Fruit fly (Drosophila melanogaster) whole organism, embryonic: ENCODE results near the gene Ire1.

Experiments used
- CG1024 ChIP-seq: fragments of 200-800 bp; sonication (Bioruptor generic); IDR thresholded peaks from 2 replicates; pipeline ENCODE4 v1.3.6; 2022; ENCODE audit warnings: missing biosample characterization, missing genetic modification characterization
- CG10366 ChIP-seq: fragments of 200-800 bp; sonication (Bioruptor generic); IDR thresholded peaks from 2 replicates; pipeline ENCODE4 v1.3.6; 2022; ENCODE audit warnings: missing biosample characterization, missing genetic modification characterization
- CG10959 ChIP-seq: fragments of 200-800 bp; sonication (Bioruptor generic); IDR thresholded peaks from 2 replicates; pipeline ENCODE4 v1.3.6; 2022; ENCODE audit warnings: missing biosample characterization, missing genetic modification characterization
- CG11504 ChIP-seq: fragments of 200-800 bp; sonication (Bioruptor generic); optimal IDR thresholded peaks from 3 replicates; lab custom pipeline; 2019; ENCODE audit warnings: missing biosample characterization, mild to moderate bottlenecking, missing genetic modification characterization, moderate library complexity
- CG13775 ChIP-seq: fragments of 200-800 bp; sonication (Bioruptor generic); optimal IDR thresholded peaks from 3 replicates; lab custom pipeline; 2017; ENCODE audit warnings: missing biosample characterization, mild to moderate bottlenecking, missing genetic modification characterization
- CG15011 ChIP-seq: fragments of 200-800 bp; sonication (Bioruptor generic); optimal IDR thresholded peaks from 3 replicates; lab custom pipeline; 2018; ENCODE audit warnings: missing biosample characterization, mild to moderate bottlenecking, missing genetic modification characterization
- CG1602 ChIP-seq: fragments of 200-800 bp; sonication (Bioruptor generic); optimal IDR thresholded peaks from 3 replicates; lab custom pipeline; 2016; ENCODE audit warnings: missing biosample characterization, missing genetic modification characterization
- CG17361 ChIP-seq: fragments of 200-800 bp; sonication (Bioruptor generic); IDR thresholded peaks from 3 replicates; pipeline ENCODE4 v1.3.6; 2022; ENCODE audit warnings: missing biosample characterization, missing genetic modification characterization
- CG17385 ChIP-seq: fragments of 200-800 bp; sonication (Bioruptor generic); optimal IDR thresholded peaks from 3 replicates; lab custom pipeline; 2018; ENCODE audit warnings: missing biosample characterization, mild to moderate bottlenecking, missing genetic modification characterization
- CG17802 ChIP-seq: fragments of 200-800 bp; sonication (Bioruptor generic); optimal IDR thresholded peaks from 2 replicates; lab custom pipeline; 2018; ENCODE audit warnings: missing biosample characterization, mild to moderate bottlenecking, missing genetic modification characterization, moderate library complexity
- CG18599 ChIP-seq: fragments of 200-800 bp; sonication (Bioruptor generic); optimal IDR thresholded peaks from 3 replicates; lab custom pipeline; 2017; ENCODE audit warnings: missing biosample characterization, missing genetic modification characterization, mild to moderate bottlenecking, moderate library complexity, missing genetic modification reagents
- CG2120 ChIP-seq: fragments of 200-800 bp; sonication (Bioruptor generic); optimal IDR thresholded peaks from 3 replicates; lab custom pipeline; 2016; ENCODE audit warnings: missing biosample characterization, missing genetic modification characterization
- CG2199 ChIP-seq: fragments of 200-800 bp; sonication (Bioruptor generic); IDR thresholded peaks from 3 replicates; pipeline ENCODE4 v1.3.6; 2022; ENCODE audit warnings: missing biosample characterization, missing genetic modification characterization
- CG30020 ChIP-seq: fragments of 200-800 bp; optimal IDR thresholded peaks from 2 replicates; lab custom pipeline; 2019; ENCODE audit warnings: missing biosample characterization, mild to moderate bottlenecking, missing genetic modification characterization, moderate library complexity
- CG30403 ChIP-seq: fragments of 200-800 bp; sonication (Bioruptor generic); optimal IDR thresholded peaks from 3 replicates; lab custom pipeline; 2016; ENCODE audit warnings: missing biosample characterization, missing genetic modification characterization
- CG31441 ChIP-seq: fragments of 200-800 bp; sonication (Bioruptor generic); IDR thresholded peaks from 2 replicates; pipeline ENCODE4 v1.3.6; 2022; ENCODE audit warnings: missing biosample characterization, missing genetic modification characterization
- CG33557 ChIP-seq: fragments of 200-800 bp; sonication (Bioruptor generic); optimal IDR thresholded peaks from 2 replicates; lab custom pipeline; 2019; ENCODE audit warnings: missing biosample characterization, mild to moderate bottlenecking, missing genetic modification characterization, moderate library complexity
- CG34422 ChIP-seq: fragments of 200-800 bp; sonication (Bioruptor generic); IDR thresholded peaks from 3 replicates; pipeline ENCODE4 v1.3.6; 2022; ENCODE audit warnings: missing biosample characterization, missing genetic modification characterization
- CG4404 ChIP-seq: fragments of 200-800 bp; sonication (Bioruptor generic); IDR thresholded peaks from 2 replicates; pipeline ENCODE4 v1.3.6; 2022; ENCODE audit warnings: missing biosample characterization, missing genetic modification characterization
- CG6683 ChIP-seq: fragments of 200-800 bp; sonication (Bioruptor generic); optimal IDR thresholded peaks from 2 replicates; lab custom pipeline; 2017; ENCODE audit warnings: missing biosample characterization, mild to moderate bottlenecking, missing genetic modification characterization, missing genetic modification reagents
- CG8089 ChIP-seq: fragments of 200-800 bp; sonication (Bioruptor generic); optimal IDR thresholded peaks from 3 replicates; lab custom pipeline; 2016; ENCODE audit warnings: missing biosample characterization, missing genetic modification characterization
- CG8359 ChIP-seq: fragments of 200-800 bp; sonication (Bioruptor generic); optimal IDR thresholded peaks from 2 replicates; lab custom pipeline; 2017; ENCODE audit warnings: missing biosample characterization, mild to moderate bottlenecking, missing genetic modification characterization, borderline replicate concordance
- CG9932 ChIP-seq: fragments of 200-800 bp; sonication (Bioruptor generic); IDR thresholded peaks from 2 replicates; pipeline ENCODE4 v1.3.6; 2022; ENCODE audit warnings: missing biosample characterization, missing genetic modification characterization
- HLH4C ChIP-seq: fragments of 200-800 bp; sonication (Bioruptor generic); IDR thresholded peaks from 3 replicates; pipeline ENCODE4 v1.3.6; 2022; ENCODE audit warnings: missing biosample characterization, missing genetic modification characterization; ENCODE audit not compliant: partially characterized antibody
- HmgD ChIP-seq: fragments of 200-800 bp; sonication (Bioruptor generic); optimal IDR thresholded peaks from 3 replicates; lab custom pipeline; 2016; ENCODE audit warnings: missing biosample characterization, missing genetic modification characterization
- Hr39 ChIP-seq: fragments of >200 bp; optimal IDR thresholded peaks from 2 replicates; lab custom pipeline; 2017
- Nf-YC ChIP-seq: fragments of 200-800 bp; optimal IDR thresholded peaks from 3 replicates; lab custom pipeline; 2019; ENCODE audit warnings: missing biosample characterization, mild to moderate bottlenecking, missing genetic modification characterization, moderate library complexity
- PHDP ChIP-seq: fragments of 200-800 bp; sonication (Bioruptor generic); optimal IDR thresholded peaks from 3 replicates; lab custom pipeline; 2018; ENCODE audit warnings: missing biosample characterization, mild to moderate bottlenecking, missing genetic modification characterization, moderate library complexity
- Rfx ChIP-seq: fragments of 200-800 bp; sonication (Bioruptor generic); IDR thresholded peaks from 2 replicates; pipeline ENCODE4 v1.3.6; 2022; ENCODE audit warnings: missing biosample characterization, missing genetic modification characterization
- Rx ChIP-seq: fragments of 200-800 bp; sonication (Bioruptor generic); IDR thresholded peaks from 2 replicates; pipeline ENCODE4 v1.3.6; 2022; ENCODE audit warnings: missing biosample characterization, missing genetic modification characterization
- Spps ChIP-seq: fragments of 200-800 bp; sonication (Bioruptor generic); optimal IDR thresholded peaks from 2 replicates; lab custom pipeline; 2018; ENCODE audit warnings: missing biosample characterization, mild to moderate bottlenecking, missing genetic modification characterization
- Taf1 ChIP-seq: fragments of 200-800 bp; sonication (Bioruptor generic); IDR thresholded peaks from 2 replicates; pipeline ENCODE4 v1.3.6; 2022; ENCODE audit warnings: missing biosample characterization, missing genetic modification characterization
- az2 ChIP-seq: fragments of 200-800 bp; sonication (Bioruptor generic); optimal IDR thresholded peaks from 3 replicates; lab custom pipeline; 2016; ENCODE audit warnings: missing biosample characterization, missing genetic modification characterization
- chm ChIP-seq: fragments of 200-800 bp; sonication (Bioruptor generic); IDR thresholded peaks from 2 replicates; pipeline ENCODE4 v1.3.6; 2022; ENCODE audit warnings: missing biosample characterization, missing genetic modification characterization
- dan ChIP-seq: fragments of 200-800 bp; sonication (Bioruptor generic); IDR thresholded peaks from 2 replicates; pipeline ENCODE4 v1.3.6; 2022; ENCODE audit warnings: missing biosample characterization, missing genetic modification characterization
- en ChIP-seq: fragments of 200-800 bp; sonication (Bioruptor generic); optimal IDR thresholded peaks from 2 replicates; lab custom pipeline; 2016; ENCODE audit warnings: missing biosample characterization, missing genetic modification characterization
- fu2 ChIP-seq: fragments of 200-800 bp; sonication (Bioruptor generic); optimal IDR thresholded peaks from 2 replicates; lab custom pipeline; 2016; ENCODE audit warnings: missing biosample characterization, missing genetic modification characterization
- grn ChIP-seq: fragments of 200-800 bp; sonication (Bioruptor generic); optimal IDR thresholded peaks from 3 replicates; lab custom pipeline; 2017; ENCODE audit warnings: missing biosample characterization, missing genetic modification characterization
- gro ChIP-seq: fragments of 200-800 bp; sonication (Bioruptor generic); optimal IDR thresholded peaks from 2 replicates; lab custom pipeline; 2016; ENCODE audit warnings: missing biosample characterization, missing genetic modification characterization
- hb ChIP-seq: fragments of 200-800 bp; sonication (Bioruptor generic); IDR thresholded peaks from 3 replicates; pipeline ENCODE4 v1.3.6; 2022; ENCODE audit warnings: missing biosample characterization, missing genetic modification characterization; ENCODE audit not compliant: partially characterized antibody
- hbn ChIP-seq: fragments of 200-800 bp; sonication (Bioruptor generic); IDR thresholded peaks from 2 replicates; pipeline ENCODE4 v1.3.6; 2022; ENCODE audit warnings: missing biosample characterization, missing genetic modification characterization; ENCODE audit not compliant: partially characterized antibody
- mirr ChIP-seq: fragments of 200-800 bp; sonication (Bioruptor generic); optimal IDR thresholded peaks from 3 replicates; lab custom pipeline; 2018; ENCODE audit warnings: missing biosample characterization, mild to moderate bottlenecking, missing genetic modification characterization
- otp ChIP-seq: fragments of 200-800 bp; sonication (Bioruptor generic); IDR thresholded peaks from 3 replicates; pipeline ENCODE4, ENCODE4 v1.3.6; 2022; ENCODE audit warnings: missing biosample characterization, missing genetic modification characterization
- pfk ChIP-seq: fragments of 200-800 bp; sonication (Bioruptor generic); optimal IDR thresholded peaks from 2 replicates; lab custom pipeline; 2018; ENCODE audit warnings: missing biosample characterization, mild to moderate bottlenecking, missing genetic modification characterization, moderate library complexity
- phol ChIP-seq: fragments of 200-800 bp; sonication (Bioruptor generic); optimal IDR thresholded peaks from 3 replicates; lab custom pipeline; 2018; ENCODE audit warnings: missing biosample characterization, mild to moderate bottlenecking, missing genetic modification characterization, moderate library complexity
- pita ChIP-seq: fragments of 200-800 bp; sonication (Bioruptor generic); optimal IDR thresholded peaks from 2 replicates; lab custom pipeline; 2017; ENCODE audit warnings: missing biosample characterization, mild to moderate bottlenecking, missing genetic modification characterization
- row ChIP-seq: fragments of 200-800 bp; sonication (Bioruptor generic); IDR thresholded peaks from 3 replicates; pipeline ENCODE4 v1.3.6; 2022; ENCODE audit warnings: missing biosample characterization, missing genetic modification characterization
- scrt ChIP-seq: fragments of 200-800 bp; sonication (Bioruptor generic); optimal IDR thresholded peaks from 2 replicates; lab custom pipeline; 2018; ENCODE audit warnings: missing biosample characterization, mild to moderate bottlenecking, missing genetic modification characterization, moderate library complexity
- sens ChIP-seq: fragments of 200-800 bp; sonication (Bioruptor generic); peaks from one replicate; lab custom pipeline; 2016; ENCODE audit warnings: missing biosample characterization, missing genetic modification characterization
- tna ChIP-seq: fragments of 200-800 bp; sonication (Bioruptor generic); IDR thresholded peaks from 2 replicates; pipeline ENCODE4 v1.3.6; 2022; ENCODE audit warnings: missing biosample characterization, missing genetic modification characterization; ENCODE audit not compliant: partially characterized antibody
- tup ChIP-seq: fragments of 200-800 bp; sonication (Bioruptor generic); optimal IDR thresholded peaks from 2 replicates; lab custom pipeline; 2016; ENCODE audit warnings: missing biosample characterization, mild to moderate bottlenecking, missing genetic modification characterization, moderate library complexity
- unpg ChIP-seq: fragments of 200-800 bp; sonication (Bioruptor generic); optimal IDR thresholded peaks from 3 replicates; lab custom pipeline; 2018; ENCODE audit warnings: missing biosample characterization, mild to moderate bottlenecking, missing genetic modification characterization, moderate library complexity

The Ire1 gene

DNA sequence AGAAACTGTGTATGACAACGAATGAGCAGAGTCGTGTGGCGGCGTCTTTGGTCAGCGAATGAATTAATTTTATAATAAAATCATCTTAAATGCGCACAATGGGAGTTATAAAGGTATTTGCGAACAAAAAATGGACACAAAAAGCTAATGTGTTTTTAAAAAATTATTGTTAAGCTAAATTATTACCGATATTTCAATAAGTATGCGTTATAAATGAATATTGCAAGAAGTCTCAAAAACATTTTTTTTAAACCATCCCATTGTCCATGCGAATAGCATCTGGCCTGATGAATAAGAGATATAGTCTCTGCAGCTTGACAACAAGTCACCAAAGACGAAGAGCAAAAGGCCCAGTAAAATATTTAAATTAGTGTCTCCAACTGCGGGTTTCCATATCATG is 30.1 kb downstream of the Ire1 start (continued):
- TF ChIP-seq CG2120 (GFP tag; lab: Kevin White, UChicago) (peak; percentile 63), CG17802 (no peak), CG1602 (GFP tag; lab: Kevin White, UChicago) (peak; percentile 43), dan (no peak), mirr (GFP tag; lab: Kevin White, UChicago) (no peak), CG17385 (peak; percentile 55), Hr39 (no peak), CG17361 (GFP tag; lab: Robert Waterston, UW) (peak; percentile 62), CG15011 (GFP tag; lab: Kevin White, UChicago) (peak; percentile 15), CG30020 (tag; lab: Kevin White, UChicago) (no peak), chm (GFP tag; lab: Robert Waterston, UW) (peak; percentile 40; the same call in 1 of the 2 replicates), CG8359 (GFP tag; lab: Kevin White, UChicago) (peak; percentile 7), Rx (peak; percentile 63), scrt (GFP tag; lab: Kevin White, UChicago) (peak; percentile 44), row (peak; percentile 73), PHDP (tag; lab: Kevin White, UChicago) (peak; percentile 73), otp (GFP tag; lab: Robert Waterston, UW) (0 out of 3 replicates have a peak, but pooled peaks have one; percentile 17), hbn (GFP tag; lab: Robert Waterston, UW) (no peak), gro (GFP tag; lab: Kevin White, UChicago) (peak; percentile 25), CG6683 (GFP tag; lab: Kevin White, UChicago) (peak; percentile 14), Spps (tag; lab: Kevin White, UChicago) (no peak), CG31441 (GFP tag; lab: Robert Waterston, UW) (peak; percentile 76), grn (GFP tag; lab: Kevin White, UChicago) (no peak), CG4404 (GFP tag; lab: Robert Waterston, UW) (no peak), CG8089 (GFP tag; lab: Kevin White, UChicago) (no peak), az2 (GFP tag; lab: Kevin White, UChicago) (peak; percentile 46), CG13775 (no peak), CG9932 (no peak; the same call in 1 of the 2 replicates), phol (tag; lab: Kevin White, UChicago) (peak; percentile 63), tna (GFP tag; lab: Robert Waterston, UW) (no peak), en (GFP tag; lab: Kevin White, UChicago) (peak; percentile 51), fu2 (GFP tag; lab: Kevin White, UChicago) (no peak), HmgD (GFP tag; lab: Kevin White, UChicago) (no peak), Nf-YC (tag; lab: Kevin White, UChicago) (peak; percentile 8), tup (GFP tag; lab: Kevin White, UChicago) (peak; percentile 11), CG1024 (GFP tag; lab: Robert Waterston, UW) (no peak), unpg (GFP tag; lab: Kevin White, UChicago) (peak; percentile 90), hb (GFP tag; lab: Robert Waterston, UW) (no peak), Rfx (GFP tag; lab: Robert Waterston, UW) (peak; percentile 85), HLH4C (GFP tag; lab: Robert Waterston, UW) (no peak), pfk (GFP tag; lab: Kevin White, UChicago) (no peak), CG10366 (GFP tag; lab: Robert Waterston, UW) (peak; percentile 44; the same call in 1 of the 2 replicates), Taf1 (GFP tag; lab: Robert Waterston, UW) (peak; percentile 34; the same call in 1 of the 2 replicates), CG10959 (GFP tag; lab: Robert Waterston, UW) (no peak), CG30403 (GFP tag; lab: Kevin White, UChicago) (peak; percentile 78), sens (GFP tag; lab: Kevin White, UChicago) (peak; percentile 92), pita (GFP tag; lab: Kevin White, UChicago) (no peak), CG18599 (GFP tag; lab: Kevin White, UChicago) (peak; percentile 64), CG11504 (peak; percentile 83), CG33557 (GFP tag; lab: Kevin White, UChicago) (no peak), CG34422 (GFP tag; lab: Robert Waterston, UW) (peak; percentile 62; the same call in 1 of the 3 replicates), CG2199 (GFP tag; lab: Robert Waterston, UW) (no peak)
